Fruit fly (Drosophila melanogaster): ENCODE results near the gene Mob2.

dm6 chr3L:11529707-11530106 is 32.3 kb downstream of the Mob2 start:
- no peak for TF ChIP-seq Ets21C (GFP tag; optimal IDR thresholded peaks at IDR 0.05)
- no peak for TF ChIP-seq esn (GFP tag; optimal IDR thresholded peaks at IDR 0.05)
- no peak for TF ChIP-seq net (GFP tag; optimal IDR thresholded peaks at IDR 0.05)
- no peak for TF ChIP-seq salr (GFP tag; optimal IDR thresholded peaks at IDR 0.05)
- no peak for TF ChIP-seq achi (GFP tag; optimal IDR thresholded peaks at IDR 0.05)

Measured in whole organism, prepupa.